Fruit fly (Drosophila melanogaster) whole organism, prepupa: Measurements from ENCODE around the gene CG3117.

Experiments
- Blimp-1 ChIP-seq: fragments of 200-800 bp; sonication (Bioruptor generic); optimal IDR thresholded peaks from 3 replicates; lab custom pipeline; 2017; ENCODE audit warnings: missing biosample characterization, missing genetic modification characterization, mild to moderate bottlenecking, moderate library complexity, missing genetic modification reagents
- CG10631 ChIP-seq: fragments of 200-800 bp; sonication (Bioruptor generic); optimal IDR thresholded peaks from 2 replicates; lab custom pipeline; 2016; ENCODE audit warnings: missing biosample characterization, missing genetic modification characterization
- CG11294 ChIP-seq: fragments of 200-800 bp; sonication (Bioruptor generic); IDR thresholded peaks from 2 replicates; pipeline ENCODE4 v1.3.6; 2022; ENCODE audit warnings: missing biosample characterization, missing genetic modification characterization
- CG11762 ChIP-seq: fragments of 200-800 bp; sonication (Bioruptor generic); optimal IDR thresholded peaks from 3 replicates; lab custom pipeline; 2016; ENCODE audit warnings: missing biosample characterization, missing genetic modification characterization; ENCODE audit not compliant: insufficient read depth
- CG15336 ChIP-seq: fragments of 200-800 bp; sonication (Bioruptor generic); IDR thresholded peaks from 2 replicates; pipeline ENCODE4 v1.3.6; 2022; ENCODE audit warnings: missing biosample characterization, missing genetic modification characterization
- CG1621 ChIP-seq: fragments of 200-800 bp; sonication (Bioruptor generic); optimal IDR thresholded peaks from 3 replicates; lab custom pipeline; 2018; ENCODE audit warnings: missing biosample characterization, mild to moderate bottlenecking, missing genetic modification characterization
- CG16779 ChIP-seq: fragments of 200-800 bp; sonication (Bioruptor generic); optimal IDR thresholded peaks from 3 replicates; lab custom pipeline; 2017; ENCODE audit warnings: missing biosample characterization, mild to moderate bottlenecking, missing genetic modification characterization
- CG3032 ChIP-seq: fragments of 200-800 bp; optimal IDR thresholded peaks from 2 replicates; lab custom pipeline; 2019; ENCODE audit warnings: missing biosample characterization, mild to moderate bottlenecking, missing genetic modification characterization, moderate library complexity
- CG32006 ChIP-seq: fragments of 200-800 bp; sonication (Bioruptor generic); optimal IDR thresholded peaks from 3 replicates; lab custom pipeline; 2017; ENCODE audit warnings: missing biosample characterization, mild to moderate bottlenecking, missing genetic modification characterization
- CG34406 ChIP-seq: fragments of 200-800 bp; sonication (Bioruptor generic); optimal IDR thresholded peaks from 3 replicates; lab custom pipeline; 2016; ENCODE audit warnings: missing biosample characterization, missing genetic modification characterization
- CG3919 ChIP-seq: fragments of 200-800 bp; sonication (Bioruptor generic); optimal IDR thresholded peaks from 3 replicates; lab custom pipeline; 2016; ENCODE audit warnings: missing biosample characterization, missing genetic modification characterization
- CG4318 ChIP-seq: fragments of 200-800 bp; sonication (Bioruptor generic); optimal IDR thresholded peaks from 3 replicates; lab custom pipeline; 2017; ENCODE audit warnings: missing biosample characterization, mild to moderate bottlenecking, missing genetic modification characterization
- CG6163 ChIP-seq: fragments of 200-800 bp; sonication (Bioruptor generic); IDR thresholded peaks from 3 replicates; pipeline ENCODE4 v1.3.6; 2022; ENCODE audit warnings: missing biosample characterization, missing genetic modification characterization
- CG6276 ChIP-seq: fragments of 200-800 bp; sonication (Bioruptor generic); optimal IDR thresholded peaks from 2 replicates; lab custom pipeline; 2017; ENCODE audit warnings: missing biosample characterization, mild to moderate bottlenecking, missing genetic modification characterization
- CG6792 ChIP-seq: fragments of 200-800 bp; sonication (Bioruptor generic); optimal IDR thresholded peaks from 3 replicates; lab custom pipeline; 2016; ENCODE audit warnings: missing biosample characterization, missing genetic modification characterization
- CG6808 ChIP-seq: fragments of 200-800 bp; sonication (Bioruptor generic); optimal IDR thresholded peaks from 3 replicates; lab custom pipeline; 2017; ENCODE audit warnings: missing biosample characterization, missing genetic modification characterization, mild to moderate bottlenecking, moderate library complexity, missing genetic modification reagents
- CG8119 ChIP-seq: fragments of 200-800 bp; sonication (Bioruptor generic); IDR thresholded peaks from 3 replicates; pipeline ENCODE4 v1.3.6; 2022; ENCODE audit warnings: missing biosample characterization, missing genetic modification characterization
- Eip75B ChIP-seq: fragments of 200-800 bp; sonication (Bioruptor generic); optimal IDR thresholded peaks from 3 replicates; lab custom pipeline; 2016; ENCODE audit warnings: missing biosample characterization, missing genetic modification characterization
- Eip78C ChIP-seq: fragments of 200-800 bp; sonication (Bioruptor generic); peaks from one replicate; lab custom pipeline; 2016; ENCODE audit warnings: missing biosample characterization, missing genetic modification characterization
- Ets96B ChIP-seq: fragments of 200-800 bp; optimal IDR thresholded peaks from 2 replicates; lab custom pipeline; 2019; ENCODE audit warnings: missing biosample characterization, mild to moderate bottlenecking, missing genetic modification characterization, moderate library complexity
- Hr38 ChIP-seq: sonication (Bioruptor generic); optimal IDR thresholded peaks from 2 replicates; lab custom pipeline; 2016; ENCODE audit warnings: missing biosample characterization, missing genetic modification characterization
- Hr39 ChIP-seq: fragments of 200-800 bp; sonication (Bioruptor generic); optimal IDR thresholded peaks from 2 replicates; lab custom pipeline; 2016; ENCODE audit warnings: missing biosample characterization, missing genetic modification characterization
- Hr4 ChIP-seq: fragments of 200-800 bp; sonication (Bioruptor generic); optimal IDR thresholded peaks from 3 replicates; lab custom pipeline; 2016; ENCODE audit warnings: missing biosample characterization, missing genetic modification characterization
- Lpt ChIP-seq: fragments of 200-800 bp; sonication (Bioruptor generic); optimal IDR thresholded peaks from 3 replicates; lab custom pipeline; 2016; ENCODE audit warnings: missing biosample characterization, missing genetic modification characterization
- Sox102F ChIP-seq: fragments of 200-800 bp; sonication (Bioruptor generic); optimal IDR thresholded peaks from 2 replicates; lab custom pipeline; 2016; ENCODE audit warnings: missing biosample characterization, mild to moderate bottlenecking, missing genetic modification characterization
- Sox14 ChIP-seq: fragments of 200-800 bp; sonication (Bioruptor generic); optimal IDR thresholded peaks from 3 replicates; lab custom pipeline; 2016; ENCODE audit warnings: missing biosample characterization, missing genetic modification characterization
- Sox15 ChIP-seq: fragments of 200-800 bp; sonication (Bioruptor generic); optimal IDR thresholded peaks from 3 replicates; lab custom pipeline; 2016; ENCODE audit warnings: missing biosample characterization, missing genetic modification characterization
- achi ChIP-seq: fragments of 200-800 bp; sonication (Bioruptor generic); optimal IDR thresholded peaks from 3 replicates; lab custom pipeline; 2016; ENCODE audit warnings: missing biosample characterization, missing genetic modification characterization
- cyc ChIP-seq: fragments of 200-800 bp; sonication (Bioruptor generic); optimal IDR thresholded peaks from 3 replicates; lab custom pipeline; 2016; ENCODE audit warnings: missing biosample characterization, missing genetic modification characterization
- dac ChIP-seq: fragments of 200-800 bp; sonication (Bioruptor generic); optimal IDR thresholded peaks from 2 replicates; lab custom pipeline; 2017; ENCODE audit warnings: missing biosample characterization, mild to moderate bottlenecking, missing genetic modification characterization
- eg ChIP-seq: fragments of 200-800 bp; sonication (Bioruptor generic); IDR thresholded peaks from 3 replicates; pipeline ENCODE4 v1.3.6; 2022; ENCODE audit warnings: missing biosample characterization, missing genetic modification characterization
- esn ChIP-seq: fragments of 200-800 bp; sonication (Bioruptor generic); optimal IDR thresholded peaks from 2 replicates; lab custom pipeline; 2016; ENCODE audit warnings: missing biosample characterization, mild to moderate bottlenecking, missing genetic modification characterization, moderate library complexity
- fd59A ChIP-seq: fragments of 200-800 bp; sonication (Bioruptor generic); optimal IDR thresholded peaks from 2 replicates; lab custom pipeline; 2017; ENCODE audit warnings: missing biosample characterization, mild to moderate bottlenecking, missing genetic modification characterization, missing genetic modification reagents
- fd85E ChIP-seq: fragments of 200-800 bp; sonication (Bioruptor generic); optimal IDR thresholded peaks from 3 replicates; lab custom pipeline; 2016; ENCODE audit warnings: missing biosample characterization, missing genetic modification characterization
- fkh ChIP-seq: fragments of 200-800 bp; sonication (Bioruptor generic); optimal IDR thresholded peaks from 3 replicates; lab custom pipeline; 2017; ENCODE audit warnings: missing biosample characterization, mild to moderate bottlenecking, missing genetic modification characterization, moderate library complexity
- net ChIP-seq: fragments of 200-800 bp; sonication (Bioruptor generic); optimal IDR thresholded peaks from 3 replicates; lab custom pipeline; 2016; ENCODE audit warnings: missing biosample characterization, missing genetic modification characterization
- pdm3 ChIP-seq: fragments of 200-800 bp; sonication (Bioruptor generic); optimal IDR thresholded peaks from 3 replicates; lab custom pipeline; 2016; ENCODE audit warnings: missing biosample characterization, missing genetic modification characterization
- salr ChIP-seq, 2 experiments: fragments of 200-800 bp; sonication (Bioruptor generic); optimal IDR thresholded peaks; 3 replicates each; lab custom pipeline; 2016 to 2018; ENCODE audit warnings: missing biosample characterization in 2 of 2, missing genetic modification characterization in 2 of 2, mild to moderate bottlenecking in 1 of 2
- spab ChIP-seq: fragments of 200-800 bp; sonication (Bioruptor generic); optimal IDR thresholded peaks from 2 replicates; lab custom pipeline; 2017; ENCODE audit warnings: missing biosample characterization, mild to moderate bottlenecking, missing genetic modification characterization, missing genetic modification reagents
- ss ChIP-seq, 2 experiments: fragments of 200-800 bp; sonication (Bioruptor generic); optimal IDR thresholded peaks; 2 replicates in 1 of 2; 3 replicates in 1 of 2; lab custom pipeline; 2017 to 2018; ENCODE audit warnings: mild to moderate bottlenecking in 2 of 2, missing biosample characterization in 2 of 2, missing genetic modification characterization in 2 of 2, moderate library complexity in 1 of 2
- svp ChIP-seq: fragments of 200-800 bp; sonication (Bioruptor generic); peaks from one replicate; lab custom pipeline; 2016; ENCODE audit warnings: missing biosample characterization, missing genetic modification characterization
- topi ChIP-seq: fragments of 200-800 bp; sonication (Bioruptor generic); optimal IDR thresholded peaks from 3 replicates; lab custom pipeline; 2016; ENCODE audit warnings: missing biosample characterization, missing genetic modification characterization
- vri ChIP-seq: fragments of 200-800 bp; sonication (Bioruptor generic); optimal IDR thresholded peaks from 3 replicates; lab custom pipeline; 2016; ENCODE audit warnings: missing biosample characterization, mild to moderate bottlenecking, missing genetic modification characterization

Gene CG3117

dm6 chr2L:2864601-2865000 is 17.6 kb upstream of the CG3117 start:
- TF ChIP-seq eg (GFP tag; lab: Robert Waterston, UW) (0 out of 3 replicates have a peak, but pooled peaks have one; percentile 27), CG15336 (no peak), fd85E (GFP tag; lab: Kevin White, UChicago) (no peak), CG8119 (GFP tag; lab: Robert Waterston, UW) (no peak), fkh (peak; percentile 95), CG10631 (no peak), Eip78C (GFP tag; lab: Kevin White, UChicago) (no peak)

dm6 chr2L:2862621-2862962 is 15.6 kb upstream of the CG3117 start:
- TF ChIP-seq CG10631: no peak
- TF ChIP-seq CG8119 (GFP tag; lab: Robert Waterston, UW): peak; percentile 34; the same call in 1 of the 3 replicates
- no peak for TF ChIP-seq esn
- no peak for TF ChIP-seq CG11762 (GFP tag; lab: Kevin White, UChicago)

- TF ChIP-seq CG4318 (GFP tag; lab: Kevin White, UChicago) (no peak), Blimp-1 (no peak), Sox14 (GFP tag; lab: Kevin White, UChicago) (peak; percentile 22), salr (GFP tag; optimal IDR thresholded peaks at IDR 0.05; lab: Kevin White, UChicago) (peak in 1 of 2 experiments; percentile 58), Hr38 (GFP tag; lab: Kevin White, UChicago) (no peak), CG11294 (GFP tag; lab: Robert Waterston, UW) (no peak; the same call in none of the 2 replicates), Eip78C (GFP tag; lab: Kevin White, UChicago) (peak; percentile 70), CG3919 (GFP tag; lab: Kevin White, UChicago) (peak; percentile 24), spab (no peak), ss (GFP tag; optimal IDR thresholded peaks at IDR 0.05; lab: Kevin White, UChicago) (peak in 1 of 2 experiments; percentile 41), CG6808 (GFP tag; lab: Kevin White, UChicago) (peak; percentile 43), fd59A (GFP tag; lab: Kevin White, UChicago) (peak; percentile 11), eg (GFP tag; lab: Robert Waterston, UW) (peak; percentile 75), CG8119 (GFP tag; lab: Robert Waterston, UW) (peak; percentile 53), Eip75B (GFP tag; lab: Kevin White, UChicago) (peak; percentile 16), CG15336 (peak; percentile 63), CG16779 (tag; lab: Kevin White, UChicago) (peak; percentile 54), net (peak; percentile 43), CG6792 (GFP tag; lab: Kevin White, UChicago) (no peak), Hr4 (GFP tag; lab: Kevin White, UChicago) (peak; percentile 5), topi (peak; percentile 10), Lpt (GFP tag; lab: Kevin White, UChicago) (peak; percentile 31), fkh (peak; percentile 11), esn (peak; percentile 39), Sox102F (no peak), CG6163 (GFP tag; lab: Robert Waterston, UW) (peak; percentile 44; the same call in 1 of the 3 replicates), CG34406 (peak; percentile 7), cyc (GFP tag; lab: Kevin White, UChicago) (no peak), achi (GFP tag; lab: Kevin White, UChicago) (peak; percentile 8), Hr39 (GFP tag; lab: Kevin White, UChicago) (no peak), pdm3 (no peak), svp (GFP tag; lab: Kevin White, UChicago) (peak; percentile 14), CG10631 (no peak), dac (GFP tag; lab: Kevin White, UChicago) (peak; percentile 18), CG32006 (peak; percentile 61), vri (GFP tag; lab: Kevin White, UChicago) (peak; percentile 88), CG1621 (peak; percentile 89), CG3032 (tag; lab: Kevin White, UChicago) (peak; percentile 27), CG6276 (GFP tag; lab: Kevin White, UChicago) (peak; percentile 31), Sox15 (no peak), Ets96B (peak; percentile 23)
- TF ChIP-seq, all 60 proteins: peak for 29
Observed at dm6 chr2L:2861885-2862620, 15.0 kb upstream of the CG3117 start.
